Fruit fly (Drosophila melanogaster): ENCODE measurements around the gene CG33189.

CG33189 gene

DNA sequence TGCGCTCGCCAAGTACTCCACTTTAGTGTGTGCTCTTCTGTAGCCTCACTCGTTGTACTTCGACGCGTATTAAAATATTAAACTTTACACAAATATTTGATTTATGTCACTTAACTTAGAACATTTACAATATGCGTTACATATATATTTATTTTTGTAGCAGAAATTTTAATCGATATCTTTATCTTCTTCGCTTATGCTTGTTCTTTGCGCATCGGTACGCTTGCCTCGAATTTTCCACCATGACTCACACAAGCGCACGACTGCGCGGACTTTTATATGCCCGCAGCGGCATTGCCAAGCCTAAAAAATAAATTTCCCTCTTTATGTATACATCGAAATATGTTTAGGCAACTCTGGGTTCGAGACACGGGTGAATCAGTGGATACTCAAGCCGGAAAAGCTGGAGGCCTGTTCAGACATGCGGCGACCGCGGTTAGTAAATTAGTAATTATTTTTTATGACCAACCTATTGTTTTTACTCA lies 39.9 kb upstream of the CG33189 start, which contains the start of gene aqz (continued):
- TF ChIP-seq CG7839 (tag; optimal IDR thresholded peaks at IDR 0.05), result peak; percentile 58
- peak; percentile 58 for TF ChIP-seq zfh2 (GFP tag; optimal IDR thresholded peaks at IDR 0.05)
- TF ChIP-seq Max (GFP tag; optimal IDR thresholded peaks at IDR 0.05), result no peak
- TF ChIP-seq salm (tag; optimal IDR thresholded peaks at IDR 0.05), result peak; percentile 37
- peak; percentile 74 for TF ChIP-seq ems (GFP tag; optimal IDR thresholded peaks at IDR 0.05)
- no peak for TF ChIP-seq GATAe (GFP tag; conservative IDR thresholded peaks at IDR 0.05)
- peak; percentile 46 for TF ChIP-seq da (GFP tag; optimal IDR thresholded peaks at IDR 0.05)
- peak; percentile 74 for TF ChIP-seq scrt (GFP tag; optimal IDR thresholded peaks at IDR 0.05)
- no peak; the same call in 1 of the 2 replicates for TF ChIP-seq hbn (GFP tag; IDR thresholded peaks at IDR 0.05; ENCODE audit: partially characterized antibody)
- TF ChIP-seq z (GFP tag; IDR thresholded peaks at IDR 0.05), result peak; percentile 21; the same call in 1 of the 3 replicates
- peak; percentile 23 for TF ChIP-seq ind (GFP tag; optimal IDR thresholded peaks at IDR 0.05)
- TF ChIP-seq bcd (GFP tag; optimal IDR thresholded peaks at IDR 0.05), result peak; percentile 66
- TF ChIP-seq Xbp1 (GFP tag; optimal IDR thresholded peaks at IDR 0.05), result peak; percentile 58
- no peak for TF ChIP-seq CG4282 (GFP tag; optimal IDR thresholded peaks at IDR 0.05)
- peak; percentile 12 for TF ChIP-seq CG8388 (GFP tag; optimal IDR thresholded peaks at IDR 0.05)
- no peak for TF ChIP-seq CG1832 (GFP tag; optimal IDR thresholded peaks at IDR 0.05)
- TF ChIP-seq zen (tag; optimal IDR thresholded peaks at IDR 0.05), result peak; percentile 80
- no peak for TF ChIP-seq Kr (GFP tag; optimal IDR thresholded peaks at IDR 0.05)
- TF ChIP-seq CG12299 (tag; optimal IDR thresholded peaks at IDR 0.05), result peak; percentile 39
- peak; percentile 58 for TF ChIP-seq nmo (GFP tag; optimal IDR thresholded peaks at IDR 0.05)
- TF ChIP-seq CG4424 (GFP tag; optimal IDR thresholded peaks at IDR 0.05), result peak; percentile 32
- peak; percentile 46 for TF ChIP-seq twi (tag; optimal IDR thresholded peaks at IDR 0.05)
- no peak for TF ChIP-seq Doc2 (GFP tag; IDR thresholded peaks at IDR 0.05)
- TF ChIP-seq Lhr (GFP tag; optimal IDR thresholded peaks at IDR 0.05), result peak; percentile 89
- no peak for TF ChIP-seq tup (GFP tag; optimal IDR thresholded peaks at IDR 0.05)
- TF ChIP-seq CG33213 (GFP tag; optimal IDR thresholded peaks at IDR 0.05), result peak; percentile 92
- no peak for TF ChIP-seq pros (GFP tag; optimal IDR thresholded peaks at IDR 0.05)
- no peak for TF ChIP-seq CG11093 (GFP tag; IDR thresholded peaks at IDR 0.05)
- TF ChIP-seq HLHmδ (GFP tag; optimal IDR thresholded peaks at IDR 0.05), result peak; percentile 81
- TF ChIP-seq jigr1 (GFP tag; IDR thresholded peaks at IDR 0.05), result no peak; the same call in 2 of the 3 replicates
- peak; percentile 52; the same call in 1 of the 3 replicates for TF ChIP-seq CG11695 (GFP tag; IDR thresholded peaks at IDR 0.05)
- TF ChIP-seq CG13296 (GFP tag; optimal IDR thresholded peaks at IDR 0.05), result peak; percentile 69
- TF ChIP-seq Dll (GFP tag; IDR thresholded peaks at IDR 0.05; ENCODE audit: partially characterized antibody), result peak; percentile 49; the same call in 1 of the 4 replicates
- no peak for TF ChIP-seq CG5180 (GFP tag; optimal IDR thresholded peaks at IDR 0.05)
- TF ChIP-seq CG1233 (GFP tag; optimal IDR thresholded peaks at IDR 0.05), result peak; percentile 68
- peak; percentile 73 for TF ChIP-seq CG17385 (GFP tag; optimal IDR thresholded peaks at IDR 0.05)
- TF ChIP-seq CoRest (tag; optimal IDR thresholded peaks at IDR 0.05), result peak; percentile 62
- peak; percentile 88 for TF ChIP-seq CG13624 (GFP tag; optimal IDR thresholded peaks at IDR 0.05)
- peak; percentile 71 for TF ChIP-seq CG12071 (GFP tag; optimal IDR thresholded peaks at IDR 0.05)
- peak; percentile 90 for TF ChIP-seq HmgZ (tag; optimal IDR thresholded peaks at IDR 0.05)
- no peak for TF ChIP-seq Lim3 (GFP tag; IDR thresholded peaks at IDR 0.05)
- peak; percentile 70; the same call in 2 of the 3 replicates for TF ChIP-seq so (GFP tag; IDR thresholded peaks at IDR 0.05)
- TF ChIP-seq Tbp (GFP tag; optimal IDR thresholded peaks at IDR 0.05), result peak; percentile 72
- TF ChIP-seq Hsf (GFP tag; optimal IDR thresholded peaks at IDR 0.05), result peak; percentile 45
- TF ChIP-seq p53 (GFP tag; optimal IDR thresholded peaks at IDR 0.05), result peak; percentile 41
- peak; percentile 64 for TF ChIP-seq D19A (tag; optimal IDR thresholded peaks at IDR 0.05)
- peak; percentile 72 for TF ChIP-seq NFAT (GFP tag; IDR thresholded peaks at IDR 0.05)
- peak; percentile 100 for TF ChIP-seq CG2116 (GFP tag; optimal IDR thresholded peaks at IDR 0.05)
- no peak for TF ChIP-seq CG31224 (GFP tag; IDR thresholded peaks at IDR 0.05)
- peak; percentile 78 for TF ChIP-seq sd (tag; optimal IDR thresholded peaks at IDR 0.05)

Measured in whole organism, embryonic.